Worm (Caenorhabditis elegans) whole organism, L1 larva: ENCODE measurements around the gene gfat-1.

Experiments used
- F16B12.6 ChIP-seq: fragments of 150-350 bp; optimal IDR thresholded peaks from 2 replicates; lab custom pipeline; 2014; ENCODE audit warnings: missing biosample characterization, missing genetic modification characterization
- Y116A8C.19 ChIP-seq: sonication (generic microtip); optimal IDR thresholded peaks from 2 replicates; lab custom pipeline; 2016; ENCODE audit warnings: missing compliant biosample characterization, missing genetic modification characterization, borderline replicate concordance
- aha-1 ChIP-seq: fragments of 150-350 bp; optimal IDR thresholded peaks from 2 replicates; lab custom pipeline; 2014; ENCODE audit warnings: missing biosample characterization, missing genetic modification characterization
- aly-2 ChIP-seq: fragments of 150-350 bp; optimal IDR thresholded peaks from 2 replicates; lab custom pipeline; 2014; ENCODE audit warnings: missing biosample characterization, missing genetic modification characterization
- ama-1 ChIP-seq: fragments of 150-350 bp; optimal IDR thresholded peaks from 2 replicates; lab custom pipeline; 2014
- ceh-63 ChIP-seq: fragments of 200-800 bp; sonication (Bioruptor generic); optimal IDR thresholded peaks from 2 replicates; lab custom pipeline; 2018; ENCODE audit warnings: mild to moderate bottlenecking, missing genetic modification characterization, missing compliant biosample characterization
- ceh-8 ChIP-seq: fragments of 200-800 bp; sonication (Bioruptor generic); optimal IDR thresholded peaks from 2 replicates; lab custom pipeline; 2018; ENCODE audit warnings: mild to moderate bottlenecking, missing genetic modification characterization, moderate library complexity, missing compliant biosample characterization
- ceh-88 ChIP-seq: fragments of 200-800 bp; sonication (Bioruptor generic); IDR thresholded peaks from 2 replicates; pipeline ENCODE4 v1.3.6; 2022; ENCODE audit warnings: missing genetic modification characterization, missing compliant biosample characterization
- ceh-90 ChIP-seq: sonication (generic microtip); optimal IDR thresholded peaks from 2 replicates; lab custom pipeline; 2016; ENCODE audit warnings: missing genetic modification characterization, missing compliant biosample characterization
- dpl-1 ChIP-seq, 3 experiments: fragments of 150-350 bp in 2 of 3; sonication (generic microtip) in 1 of 3; optimal IDR thresholded peaks; 2 replicates each; lab custom pipeline; 2014 to 2017; ENCODE audit warnings: missing biosample characterization in 3 of 3, missing genetic modification characterization in 3 of 3, missing genetic modification reagents in 3 of 3
- dsc-1 ChIP-seq: sonication (generic microtip); optimal IDR thresholded peaks from 2 replicates; lab custom pipeline; 2016; ENCODE audit warnings: mild to moderate bottlenecking, missing genetic modification characterization, missing compliant biosample characterization
- efl-1 ChIP-seq, 4 experiments: fragments of 150-350 bp; optimal IDR thresholded peaks in 3 of 4; peaks in 1 of 4; 1 replicate in 1 of 4; 2 replicates in 3 of 4; lab custom pipeline; 2014; ENCODE audit warnings: missing biosample characterization in 2 of 4, missing genetic modification characterization in 2 of 4, missing genetic modification reagents in 2 of 4
- efl-3 ChIP-seq: fragments of 200-800 bp; sonication (Bioruptor generic); optimal IDR thresholded peaks from 2 replicates; lab custom pipeline; 2018; ENCODE audit warnings: mild to moderate bottlenecking, missing genetic modification characterization, missing compliant biosample characterization
- egl-27 ChIP-seq, 2 experiments: fragments of 150-350 bp in 1 of 2; sonication (generic microtip); optimal IDR thresholded peaks; 3 replicates each; lab custom pipeline; 2017 to 2018; ENCODE audit warnings: missing biosample characterization in 2 of 2, missing genetic modification characterization in 2 of 2, missing genetic modification reagents in 2 of 2
- elt-2 ChIP-seq: sonication (generic microtip); optimal IDR thresholded peaks from 2 replicates; lab custom pipeline; 2016; ENCODE audit warnings: missing genetic modification characterization, mild to moderate bottlenecking, inconsistent platforms, missing compliant biosample characterization, missing genetic modification reagents
- elt-3 ChIP-seq, 6 experiments: fragments of 150-350 bp in 1 of 6; sonication (generic microtip); optimal IDR thresholded peaks; 2 replicates each; lab custom pipeline; 2017 to 2018; ENCODE audit warnings: missing biosample characterization in 6 of 6, missing genetic modification characterization in 6 of 6, inconsistent platforms in 1 of 6
- fkh-10 ChIP-seq: sonication (generic microtip); optimal IDR thresholded peaks from 2 replicates; lab custom pipeline; 2017; ENCODE audit warnings: missing biosample characterization, missing genetic modification reagents, missing genetic modification characterization
- fkh-4 ChIP-seq: sonication (generic microtip); optimal IDR thresholded peaks from 2 replicates; lab custom pipeline; 2016; ENCODE audit warnings: missing compliant biosample characterization, missing genetic modification characterization, borderline replicate concordance
- fos-1 ChIP-seq: fragments of 150-350 bp; optimal IDR thresholded peaks from 2 replicates; lab custom pipeline; 2014; ENCODE audit warnings: missing biosample characterization, missing genetic modification characterization
- grh-1 ChIP-seq: fragments of 200-800 bp; sonication (Bioruptor generic); IDR thresholded peaks from 2 replicates; pipeline ENCODE4 v1.3.6; 2022; ENCODE audit warnings: missing genetic modification reagents, missing genetic modification characterization, missing compliant biosample characterization
- hpl-2 ChIP-seq: fragments of 150-350 bp; optimal IDR thresholded peaks from 2 replicates; lab custom pipeline; 2014; ENCODE audit warnings: missing biosample characterization, missing genetic modification reagents, missing genetic modification characterization
- irx-1 ChIP-seq: sonication (generic microtip); optimal IDR thresholded peaks from 2 replicates; lab custom pipeline; 2016; ENCODE audit warnings: missing genetic modification characterization, missing compliant biosample characterization
- isw-1 ChIP-seq: fragments of 200-800 bp; sonication (Bioruptor generic); IDR thresholded peaks from 2 replicates; pipeline ENCODE4 v1.3.6; 2022; ENCODE audit warnings: missing genetic modification characterization, missing compliant biosample characterization
- jun-1 ChIP-seq: fragments of 150-350 bp; optimal IDR thresholded peaks from 2 replicates; lab custom pipeline; 2014; ENCODE audit warnings: missing biosample characterization, missing genetic modification reagents, missing genetic modification characterization
- lin-13 ChIP-seq: fragments of 150-350 bp; optimal IDR thresholded peaks from 2 replicates; lab custom pipeline; 2014; ENCODE audit warnings: missing biosample characterization, missing genetic modification reagents, missing genetic modification characterization
- lin-15B ChIP-seq: fragments of 150-350 bp; sonication (generic microtip); optimal IDR thresholded peaks from 3 replicates; lab custom pipeline; 2014; ENCODE audit warnings: missing biosample characterization, missing genetic modification characterization
- lin-39 ChIP-seq: fragments of 150-350 bp; optimal IDR thresholded peaks from 2 replicates; lab custom pipeline; 2014; ENCODE audit warnings: missing biosample characterization, missing genetic modification reagents, missing genetic modification characterization
- mab-9 ChIP-seq: fragments of 200-800 bp; sonication (Bioruptor generic); IDR thresholded peaks from 2 replicates; pipeline ENCODE4 v1.3.6; 2022; ENCODE audit warnings: missing genetic modification reagents, missing genetic modification characterization, missing compliant biosample characterization
- mdl-1 ChIP-seq, 2 experiments: fragments of 150-350 bp; optimal IDR thresholded peaks; 2 replicates each; lab custom pipeline; 2014 to 2017; ENCODE audit warnings: missing biosample characterization in 2 of 2, missing genetic modification characterization in 2 of 2, inconsistent platforms in 1 of 2
- mep-1 ChIP-seq: fragments of 150-350 bp; optimal IDR thresholded peaks from 2 replicates; lab custom pipeline; 2014; ENCODE audit warnings: missing biosample characterization, missing genetic modification characterization
- nhr-28 ChIP-seq: fragments of 150-350 bp; optimal IDR thresholded peaks from 2 replicates; lab custom pipeline; 2014; ENCODE audit warnings: missing biosample characterization, missing genetic modification characterization
- nhr-47 ChIP-seq: sonication (generic microtip); optimal IDR thresholded peaks from 2 replicates; lab custom pipeline; 2016; ENCODE audit warnings: mild to moderate bottlenecking, missing genetic modification characterization, moderate library complexity, missing compliant biosample characterization
- nhr-85 ChIP-seq: sonication (generic microtip); peaks from one replicate; lab custom pipeline; 2016; ENCODE audit warnings: missing genetic modification characterization, inconsistent platforms, missing compliant biosample characterization
- nhr-90 ChIP-seq: sonication (generic microtip); optimal IDR thresholded peaks from 2 replicates; lab custom pipeline; 2016; ENCODE audit warnings: mild to moderate bottlenecking, missing genetic modification characterization, missing compliant biosample characterization; ENCODE audit not compliant: poor library complexity
- pag-3 ChIP-seq: sonication (generic microtip); optimal IDR thresholded peaks from 2 replicates; lab custom pipeline; 2017; ENCODE audit warnings: missing genetic modification characterization, mild to moderate bottlenecking, missing compliant biosample characterization, antibody characterized with exemption, borderline replicate concordance; ENCODE audit not compliant: insufficient read depth
- pqm-1 ChIP-seq: sonication (generic microtip); optimal IDR thresholded peaks from 3 replicates; lab custom pipeline; 2017; ENCODE audit warnings: missing biosample characterization, missing genetic modification characterization
- rnt-1 ChIP-seq: sonication (generic microtip); optimal IDR thresholded peaks from 2 replicates; lab custom pipeline; 2016; ENCODE audit warnings: mild to moderate bottlenecking, missing genetic modification characterization, moderate library complexity, missing compliant biosample characterization
- skn-1 ChIP-seq: fragments of 150-350 bp; optimal IDR thresholded peaks from 2 replicates; lab custom pipeline; 2014; ENCODE audit warnings: missing biosample characterization, missing genetic modification characterization
- snpc-4 ChIP-seq: fragments of 150-350 bp; optimal IDR thresholded peaks from 2 replicates; lab custom pipeline; 2014; ENCODE audit warnings: missing biosample characterization, missing genetic modification characterization
- tbx-2 ChIP-seq: sonication (generic microtip); optimal IDR thresholded peaks from 2 replicates; lab custom pipeline; 2016; ENCODE audit warnings: missing genetic modification characterization, missing compliant biosample characterization
- unc-62 ChIP-seq: fragments of 150-350 bp; optimal IDR thresholded peaks from 2 replicates; lab custom pipeline; 2014; ENCODE audit warnings: missing biosample characterization, missing genetic modification reagents, missing genetic modification characterization
- unc-86 ChIP-seq: sonication (generic microtip); optimal IDR thresholded peaks from 2 replicates; lab custom pipeline; 2016; ENCODE audit warnings: missing genetic modification characterization, missing compliant biosample characterization
- unc-98 ChIP-seq: fragments of 200-800 bp; sonication (Bioruptor generic); IDR thresholded peaks from 2 replicates; pipeline ENCODE4 v1.3.6; 2022; ENCODE audit warnings: missing genetic modification characterization, missing compliant biosample characterization
- xbp-1 ChIP-seq: sonication (generic microtip); optimal IDR thresholded peaks from 2 replicates; lab custom pipeline; 2016; ENCODE audit warnings: missing genetic modification characterization, missing compliant biosample characterization
- zag-1 ChIP-seq: fragments of 150-350 bp; optimal IDR thresholded peaks from 2 replicates; lab custom pipeline; 2014; ENCODE audit warnings: missing biosample characterization, missing genetic modification characterization
- zip-4 ChIP-seq: fragments of 200-800 bp; sonication (Bioruptor generic); optimal IDR thresholded peaks from 2 replicates; lab custom pipeline; 2018; ENCODE audit warnings: mild to moderate bottlenecking, missing genetic modification characterization, moderate library complexity, missing compliant biosample characterization

gfat-1 gene

ce11 chrII:11545299-11545951 lies 49.8 kb downstream of the gfat-1 start, which contains the start of gene dnj-13 (continued):
- TF ChIP-seq zip-4 (GFP tag; lab: Kevin White, UChicago) = peak; percentile 93
- peak; percentile 0 for TF ChIP-seq ama-1 (lab: Kevin White, UChicago)
- TF ChIP-seq efl-3 (GFP tag; lab: Kevin White, UChicago) = peak; percentile 62
- peak; percentile 98 for TF ChIP-seq nhr-47 (tag; lab: Kevin White, UChicago)
- TF ChIP-seq elt-2 (tag; lab: Kevin White, UChicago) = peak; percentile 87
- no peak for TF ChIP-seq pqm-1 (tag; lab: Kevin White, UChicago)
- TF ChIP-seq Y116A8C.19 (tag; lab: Kevin White, UChicago) = no peak
- peak; percentile 22 for TF ChIP-seq hpl-2 (GFP tag; lab: Kevin White, UChicago)
- TF ChIP-seq tbx-2 (tag; lab: Kevin White, UChicago) = peak; percentile 95
- TF ChIP-seq lin-13 (GFP tag; lab: Kevin White, UChicago) = peak; percentile 93
- peak; percentile 93 for TF ChIP-seq skn-1 (tag; lab: Kevin White, UChicago)
- no peak for TF ChIP-seq zag-1 (tag; lab: Kevin White, UChicago)
- TF ChIP-seq ceh-88 (GFP tag; lab: Robert Waterston, UW) = peak; percentile 92
- TF ChIP-seq nhr-28 (tag; lab: Kevin White, UChicago) = no peak
- TF ChIP-seq mep-1 = peak; percentile 98
- peak; percentile 77 for TF ChIP-seq fkh-10
- no peak for TF ChIP-seq unc-62 (GFP tag; lab: Kevin White, UChicago)
- TF ChIP-seq ceh-63 (GFP tag; lab: Kevin White, UChicago) = no peak
- TF ChIP-seq unc-86 (tag; lab: Kevin White, UChicago) = peak; percentile 95
- TF ChIP-seq fos-1 (tag; lab: Kevin White, UChicago) = peak; percentile 85
- peak; percentile 74 to 81 (median 79) for TF ChIP-seq dpl-1 (GFP tag; optimal IDR thresholded peaks at IDR 0.05; lab: Kevin White, UChicago)
- TF ChIP-seq aly-2 (tag; lab: Kevin White, UChicago) = peak; percentile 74
- TF ChIP-seq nhr-90 = peak; percentile 98
- peak; percentile 99 for TF ChIP-seq dsc-1 (tag; lab: Kevin White, UChicago)
- no peak for TF ChIP-seq pag-3 (tag; lab: Kevin White, UChicago)
- TF ChIP-seq lin-39 = peak; percentile 77
- peak in 3 of 6 experiments; percentile 79 to 93 (median 85) for TF ChIP-seq elt-3 (tag; optimal IDR thresholded peaks at IDR 0.05; lab: Kevin White, UChicago)
- peak; percentile 80 for TF ChIP-seq snpc-4 (tag; lab: Kevin White, UChicago)
- TF ChIP-seq rnt-1 = peak; percentile 88
- peak; percentile 95 for TF ChIP-seq isw-1 (GFP tag; lab: Robert Waterston, UW)
- peak; percentile 27 for TF ChIP-seq F16B12.6 (tag; lab: Kevin White, UChicago)
- peak; percentile 91 for TF ChIP-seq ceh-8
- TF ChIP-seq ceh-90 = peak; percentile 30

ce11 chrII:11544714-11545113 lies 50.5 kb downstream of the gfat-1 start, which contains the start of gene F54D5.9:
F54D5.9 (minus strand) TSS chrII:11544828.
- no peak for TF ChIP-seq Y116A8C.19 (tag; lab: Kevin White, UChicago)
- TF ChIP-seq ceh-63 (GFP tag; lab: Kevin White, UChicago) = no peak
- no peak for TF ChIP-seq hpl-2 (GFP tag; lab: Kevin White, UChicago)
- no peak for TF ChIP-seq rnt-1
- no peak for TF ChIP-seq nhr-85 (tag; lab: Kevin White, UChicago)
- TF ChIP-seq jun-1 (tag; lab: Kevin White, UChicago) = no peak
- TF ChIP-seq dpl-1 (GFP tag; optimal IDR thresholded peaks at IDR 0.05; lab: Kevin White, UChicago) = no peak
- no peak for TF ChIP-seq aha-1 (tag; lab: Kevin White, UChicago)
- TF ChIP-seq elt-2 (tag; lab: Kevin White, UChicago) = no peak
- no peak for TF ChIP-seq xbp-1 (tag; lab: Kevin White, UChicago)
- no peak for TF ChIP-seq fkh-4 (tag; lab: Kevin White, UChicago)
- TF ChIP-seq lin-15B = no peak
- no peak for TF ChIP-seq efl-1 (optimal IDR thresholded peaks at IDR 0.05; lab: Kevin White, UChicago)
- no peak for TF ChIP-seq efl-1 (GFP tag; optimal IDR thresholded peaks at IDR 0.05 in 1 of 2; lab: Kevin White, UChicago)
- no peak for TF ChIP-seq unc-98 (GFP tag; lab: Robert Waterston, UW)
- TF ChIP-seq mab-9 (GFP tag; lab: Robert Waterston, UW) = no peak
- no peak for TF ChIP-seq irx-1 (tag; lab: Kevin White, UChicago)
- TF ChIP-seq egl-27 (tag; optimal IDR thresholded peaks at IDR 0.05; lab: Kevin White, UChicago) = no peak
- no peak for TF ChIP-seq grh-1 (GFP tag; lab: Robert Waterston, UW)
- no peak for TF ChIP-seq mdl-1 (tag; optimal IDR thresholded peaks at IDR 0.05; lab: Kevin White, UChicago)
